Fruit fly (Drosophila melanogaster): ENCODE data around the gene Krn.
A peak's percentile ranks its signal among the peaks of the same experiment; 100 is the strongest.

Krn gene

DNA sequence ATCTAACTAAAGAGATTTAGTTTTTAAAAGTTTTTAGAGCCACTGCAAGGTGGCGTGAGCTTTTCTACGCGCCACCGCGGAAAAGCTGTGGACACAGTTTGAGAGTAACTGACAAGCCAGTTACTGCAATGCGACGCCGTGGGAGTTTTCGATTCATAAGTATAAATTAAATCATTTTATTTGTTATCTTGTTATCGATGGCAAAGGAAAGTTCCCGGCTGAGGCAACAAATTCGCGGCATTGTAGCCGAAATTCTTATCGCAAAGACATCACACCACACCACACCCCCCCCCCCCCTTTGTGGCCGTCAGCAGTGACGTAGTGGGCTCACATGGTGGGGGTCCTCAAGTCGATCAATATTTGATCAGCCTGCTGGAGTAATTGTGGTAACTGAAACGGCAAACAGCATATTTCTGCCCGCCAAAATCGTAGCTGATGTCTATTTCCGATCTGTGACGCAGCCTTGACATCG is 1.8 kb upstream of the Krn start (continued):
- no peak for TF ChIP-seq repo (GFP tag; optimal IDR thresholded peaks at IDR 0.05)
- TF ChIP-seq Neu2 (GFP tag; optimal IDR thresholded peaks at IDR 0.05; ENCODE audit: borderline replicate concordance): no peak
- peak; percentile 54; the same call in 1 of the 2 replicates for TF ChIP-seq E2f2 (GFP tag; IDR thresholded peaks at IDR 0.05)
- TF ChIP-seq Mad (GFP tag; optimal IDR thresholded peaks at IDR 0.05): no peak
- no peak for TF ChIP-seq Dip2 (GFP tag; IDR thresholded peaks at IDR 0.05)
- no peak for TF ChIP-seq CG3726 (GFP tag; IDR thresholded peaks at IDR 0.05)
- TF ChIP-seq Hr78 (GFP tag; optimal IDR thresholded peaks at IDR 0.05): no peak
- TF ChIP-seq CG6683 (GFP tag; optimal IDR thresholded peaks at IDR 0.05): peak; percentile 55
- TF ChIP-seq vnd (GFP tag; IDR thresholded peaks at IDR 0.05; ENCODE audit: partially characterized antibody): no peak
- TF ChIP-seq Dll (GFP tag; IDR thresholded peaks at IDR 0.05; ENCODE audit: partially characterized antibody): no peak
- no peak for TF ChIP-seq gsb (GFP tag; IDR thresholded peaks at IDR 0.05)
- TF ChIP-seq phol (tag; optimal IDR thresholded peaks at IDR 0.05): no peak
- TF ChIP-seq sqz (GFP tag; optimal IDR thresholded peaks at IDR 0.05): no peak
- TF ChIP-seq croc (GFP tag; conservative IDR thresholded peaks at IDR 0.05): no peak
- no peak for TF ChIP-seq CG18619 (GFP tag; optimal IDR thresholded peaks at IDR 0.05)
- no peak for TF ChIP-seq Bteb2 (GFP tag; optimal IDR thresholded peaks at IDR 0.05)
- TF ChIP-seq CG11560 (tag; IDR thresholded peaks at IDR 0.05): no peak
- TF ChIP-seq vfl (GFP tag; optimal IDR thresholded peaks at IDR 0.05): no peak
- TF ChIP-seq CG17328 (GFP tag; IDR thresholded peaks at IDR 0.05): no peak
- 0 out of 2 replicates have a peak, but pooled peaks have one; percentile 38 for TF ChIP-seq CG16779 (GFP tag; IDR thresholded peaks at IDR 0.05)
- peak; percentile 32 for TF ChIP-seq pho (GFP tag; optimal IDR thresholded peaks at IDR 0.05)
- TF ChIP-seq zen (tag; optimal IDR thresholded peaks at IDR 0.05): no peak
- TF ChIP-seq CG3163 (GFP tag; optimal IDR thresholded peaks at IDR 0.05): no peak
- TF ChIP-seq CG6765 (GFP tag; optimal IDR thresholded peaks at IDR 0.05): peak; percentile 74
- TF ChIP-seq CG10209 (GFP tag; optimal IDR thresholded peaks at IDR 0.05): peak; percentile 46
- no peak for TF ChIP-seq Atf3 (GFP tag; optimal IDR thresholded peaks at IDR 0.05)
- TF ChIP-seq CG11398 (GFP tag; optimal IDR thresholded peaks at IDR 0.05): no peak
- no peak for TF ChIP-seq chif (GFP tag; optimal IDR thresholded peaks at IDR 0.05)
- no peak for TF ChIP-seq Gug (GFP tag; IDR thresholded peaks at IDR 0.05)
- TF ChIP-seq zf30C (GFP tag; optimal IDR thresholded peaks at IDR 0.05): no peak
- no peak for TF ChIP-seq CG18262 (tag; optimal IDR thresholded peaks at IDR 0.05)
- TF ChIP-seq Atf6 (GFP tag; IDR thresholded peaks at IDR 0.05): peak; percentile 62; the same call in 1 of the 2 replicates
- peak; percentile 18 to 21 for TF ChIP-seq Hr51 (GFP tag; optimal IDR thresholded peaks at IDR 0.05)
- TF ChIP-seq Elba2 (GFP tag; optimal IDR thresholded peaks at IDR 0.05): no peak
- TF ChIP-seq tx (GFP tag; optimal IDR thresholded peaks at IDR 0.05): no peak
- no peak for TF ChIP-seq toy (GFP tag; IDR thresholded peaks at IDR 0.05)
- no peak for TF ChIP-seq sens (GFP tag)
- peak; percentile 60; the same call in 1 of the 2 replicates for TF ChIP-seq NFAT (GFP tag; IDR thresholded peaks at IDR 0.05)
- no peak for TF ChIP-seq inv (GFP tag; IDR thresholded peaks at IDR 0.05; ENCODE audit: partially characterized antibody)
- peak; percentile 17 for TF ChIP-seq Sox100B (GFP tag; optimal IDR thresholded peaks at IDR 0.05)
- TF ChIP-seq hkb (optimal IDR thresholded peaks at IDR 0.05): no peak
- TF ChIP-seq hkb (GFP tag; IDR thresholded peaks at IDR 0.05): peak; percentile 66; the same call in 1 of the 2 replicates
- no peak for TF ChIP-seq Dek (tag; optimal IDR thresholded peaks at IDR 0.05)
- peak; percentile 47 for TF ChIP-seq exex (tag; optimal IDR thresholded peaks at IDR 0.05)
- no peak for TF ChIP-seq stwl (tag; optimal IDR thresholded peaks at IDR 0.05)
- TF ChIP-seq Sox102F (GFP tag; optimal IDR thresholded peaks at IDR 0.05): no peak
- peak; percentile 88 for TF ChIP-seq lab (GFP tag; optimal IDR thresholded peaks at IDR 0.05)
- TF ChIP-seq CG4328 (GFP tag; optimal IDR thresholded peaks at IDR 0.05): peak; percentile 46
- TF ChIP-seq zfh2 (GFP tag; optimal IDR thresholded peaks at IDR 0.05): no peak
- no peak for TF ChIP-seq CG9817 (tag; optimal IDR thresholded peaks at IDR 0.05)
- 0 out of 3 replicates have a peak, but pooled peaks have one; percentile 20 for TF ChIP-seq CG2889 (GFP tag; IDR thresholded peaks at IDR 0.05)

All from whole organism, embryonic.